Worm (Caenorhabditis elegans): ENCODE data around the gene meg-1.
A peak's percentile ranks its signal among the peaks of the same experiment; 100 is the strongest.
"Not testable (repeated sequence)": the region's sequence is repeated elsewhere in the genome, so short reads cannot be mapped to it uniquely, and the experiment has no call there.

The meg-1 gene

DNA sequence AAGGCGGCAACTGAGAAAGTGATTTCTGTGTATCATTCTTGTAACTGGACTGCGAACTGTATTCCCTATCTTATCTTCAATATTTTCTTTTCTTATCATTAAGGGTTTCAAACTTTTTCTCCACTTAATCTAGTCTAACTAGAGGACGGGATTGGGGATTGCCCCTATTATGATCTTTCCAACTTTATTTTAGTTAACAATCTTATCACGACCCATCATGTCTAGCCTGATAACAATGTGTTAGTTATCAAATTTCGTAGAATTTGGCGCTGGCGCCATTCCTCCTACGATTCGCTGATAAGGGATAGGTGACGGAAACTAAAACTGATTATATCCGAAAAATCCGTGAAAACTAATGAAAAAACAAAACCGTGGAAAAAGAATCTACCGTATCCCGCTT lies 7.9 kb upstream of the meg-1 start:
- TF ChIP-seq nhr-80 (tag; optimal IDR thresholded peaks at IDR 0.05) (peak; percentile 35), F57C9.4 (tag; optimal IDR thresholded peaks at IDR 0.05) (no peak)

ce11 chrX:13936719-13937118 lies 7.3 kb upstream of the meg-1 start:
- TF ChIP-seq ama-1 (optimal IDR thresholded peaks at IDR 0.05): no peak
- no peak for TF ChIP-seq ama-1 (GFP tag; optimal IDR thresholded peaks at IDR 0.05)
- no peak for TF ChIP-seq akir-1 (GFP tag; optimal IDR thresholded peaks at IDR 0.05)
- no peak for TF ChIP-seq madf-3 (GFP tag; IDR thresholded peaks at IDR 0.05)
- TF ChIP-seq ztf-26 (tag; optimal IDR thresholded peaks at IDR 0.05): peak; percentile 32

- TF ChIP-seq egrh-3 (GFP tag; IDR thresholded peaks at IDR 0.05): peak; percentile 64; the same call in 1 of the 2 replicates
- not testable (repeated sequence) for TF ChIP-seq rpc-1 (optimal IDR thresholded peaks at IDR 0.05)
- peak; percentile 37 for TF ChIP-seq rpc-1 (tag; optimal IDR thresholded peaks at IDR 0.05)
- TF ChIP-seq zfh-2 (GFP tag; conservative IDR thresholded peaks at IDR 0.05): peak; percentile 45; the same call in 1 of the 2 replicates
- peak; percentile 12; the same call in 1 of the 2 replicates for TF ChIP-seq dox-1 (GFP tag; IDR thresholded peaks at IDR 0.05)
Observed at ce11 chrX:13935615-13936014, 6.2 kb upstream of the meg-1 start.

ce11 chrX:13934574-13934973 lies 5.1 kb upstream of the meg-1 start, which contains the start of gene elt-3:
Gene elt-3 (plus strand): TSS chrX:13934874.
- TF ChIP-seq hmg-20 (GFP tag; IDR thresholded peaks at IDR 0.05): no peak
- no peak for TF ChIP-seq aptf-3 (GFP tag; IDR thresholded peaks at IDR 0.05)
- TF ChIP-seq F33H1.4 (GFP tag; IDR thresholded peaks at IDR 0.05): no peak
- TF ChIP-seq let-526 (GFP tag; IDR thresholded peaks at IDR 0.05): no peak
- TF ChIP-seq F57A8.1 (GFP tag; optimal IDR thresholded peaks at IDR 0.05): no peak
- TF ChIP-seq lin-35 (GFP tag; optimal IDR thresholded peaks at IDR 0.05): no peak
- no peak for TF ChIP-seq hrde-1 (tag; optimal IDR thresholded peaks at IDR 0.05; ENCODE audit: borderline replicate concordance)
- no peak for TF ChIP-seq aptf-2 (GFP tag; conservative IDR thresholded peaks at IDR 0.05)
- no peak for TF ChIP-seq chd-7 (tag; optimal IDR thresholded peaks at IDR 0.05)
- no peak for TF ChIP-seq egl-18 (GFP tag; IDR thresholded peaks at IDR 0.05)
- no peak for TF ChIP-seq snpc-1.3 (tag; optimal IDR thresholded peaks at IDR 0.05; ENCODE audit: insufficient read depth)
- TF ChIP-seq F22D6.2 (tag; optimal IDR thresholded peaks at IDR 0.05): no peak
- no peak for TF ChIP-seq F52B5.7 (tag; optimal IDR thresholded peaks at IDR 0.05)
- TF ChIP-seq nhr-120 (GFP tag; IDR thresholded peaks at IDR 0.05): no peak
- no peak for TF ChIP-seq madf-8 (GFP tag; conservative IDR thresholded peaks at IDR 0.05)
- no peak for TF ChIP-seq him-1 (tag; optimal IDR thresholded peaks at IDR 0.05)
- TF ChIP-seq nfya-1 (tag; optimal IDR thresholded peaks at IDR 0.05; ENCODE audit: borderline replicate concordance, insufficient read depth): no peak
- TF ChIP-seq ztf-28 (GFP tag; IDR thresholded peaks at IDR 0.05): no peak
- no peak for TF ChIP-seq F49E8.2 (tag; optimal IDR thresholded peaks at IDR 0.05; ENCODE audit: insufficient read depth)

DNA sequence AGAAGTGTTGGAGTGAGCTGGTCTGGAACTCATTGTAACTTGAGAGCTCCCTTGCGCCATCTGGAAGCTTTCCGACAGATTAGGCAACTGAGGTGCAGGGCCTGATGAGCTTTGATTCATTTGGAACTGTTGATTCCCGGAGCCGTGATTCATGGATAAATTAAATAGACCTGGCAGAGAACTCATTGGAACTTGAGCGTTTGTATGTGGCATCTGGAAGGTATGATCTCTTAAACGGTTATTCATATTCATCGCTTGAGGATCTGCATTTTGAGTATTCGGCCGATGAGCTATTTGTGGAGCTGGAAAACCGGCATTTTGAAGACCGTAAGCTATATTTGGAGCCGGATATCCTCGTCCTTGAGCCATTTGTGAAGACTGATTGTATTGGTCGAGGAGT lies 902 bp downstream of the meg-1 start:
- TF ChIP-seq F55B11.4 (tag; optimal IDR thresholded peaks at IDR 0.05; ENCODE audit: borderline replicate concordance, insufficient read depth): no peak
- TF ChIP-seq Y56A3A.18 (GFP tag; IDR thresholded peaks at IDR 0.05): no peak
- TF ChIP-seq nfyb-1 (GFP tag; IDR thresholded peaks at IDR 0.05): no peak
- TF ChIP-seq B0336.3 (GFP tag; IDR thresholded peaks at IDR 0.05): no peak
- TF ChIP-seq F33H1.4 (GFP tag; IDR thresholded peaks at IDR 0.05): no peak
- no peak for TF ChIP-seq die-1 (tag; optimal IDR thresholded peaks at IDR 0.05)
- TF ChIP-seq rpc-1 (optimal IDR thresholded peaks at IDR 0.05): no peak
- no peak for TF ChIP-seq rpc-1 (tag; optimal IDR thresholded peaks at IDR 0.05)
- no peak for TF ChIP-seq lin-40 (tag; optimal IDR thresholded peaks at IDR 0.05)
- no peak for TF ChIP-seq ama-1 (optimal IDR thresholded peaks at IDR 0.05)
- TF ChIP-seq ama-1 (GFP tag; optimal IDR thresholded peaks at IDR 0.05): no peak

All from whole organism, young adult.